Worm (Caenorhabditis elegans) whole organism, L4/young adult: ENCODE data around the gene Y37E11B.10.

Source experiments
- W03F9.2 ChIP-seq: fragments of 150-350 bp; optimal IDR thresholded peaks from 2 replicates; lab custom pipeline; 2014; ENCODE audit warnings: missing biosample characterization, missing genetic modification characterization
- dao-5 ChIP-seq: sonication (generic microtip); optimal IDR thresholded peaks from 2 replicates; lab custom pipeline; 2016; ENCODE audit warnings: missing genotype, missing genetic modification characterization, moderate library complexity, missing compliant biosample characterization
- him-1 ChIP-seq: sonication (generic microtip); optimal IDR thresholded peaks from 2 replicates; lab custom pipeline; 2016; ENCODE audit warnings: missing genotype, missing genetic modification reagents, missing genetic modification characterization, missing compliant biosample characterization

Gene Y37E11B.10

ce11 chrIV:3559201-3559600 lies 47.1 kb downstream of the Y37E11B.10 start:
- TF ChIP-seq dao-5 (tag; lab: Kevin White, UChicago) (no peak), W03F9.2 (tag; lab: Kevin White, UChicago) (no peak), him-1 (no peak)

ce11 chrIV:3557331-3557730 lies 48.9 kb downstream of the Y37E11B.10 start, which contains the start of gene osm-9:
osm-9 (minus strand) TSS chrIV:3557431.
- TF ChIP-seq dao-5 (tag; lab: Kevin White, UChicago), result no peak
- TF ChIP-seq W03F9.2 (tag; lab: Kevin White, UChicago), result no peak
- TF ChIP-seq him-1, result no peak
